Worm (Caenorhabditis elegans) whole organism, late embryonic: ENCODE data around the gene srx-77.

Experiments used
- che-1 ChIP-seq: sonication (generic microtip); optimal IDR thresholded peaks from 2 replicates; lab custom pipeline; 2016; ENCODE audit warnings: mild to moderate bottlenecking, missing genetic modification characterization, missing compliant biosample characterization
- fax-1 ChIP-seq: sonication (generic microtip); optimal IDR thresholded peaks from 2 replicates; lab custom pipeline; 2016; ENCODE audit warnings: missing genotype, missing genetic modification characterization, missing compliant biosample characterization
- nhr-11 ChIP-seq: fragments of 150-350 bp; optimal IDR thresholded peaks from 2 replicates; lab custom pipeline; 2014; ENCODE audit warnings: missing biosample characterization, missing genetic modification characterization

DNA sequence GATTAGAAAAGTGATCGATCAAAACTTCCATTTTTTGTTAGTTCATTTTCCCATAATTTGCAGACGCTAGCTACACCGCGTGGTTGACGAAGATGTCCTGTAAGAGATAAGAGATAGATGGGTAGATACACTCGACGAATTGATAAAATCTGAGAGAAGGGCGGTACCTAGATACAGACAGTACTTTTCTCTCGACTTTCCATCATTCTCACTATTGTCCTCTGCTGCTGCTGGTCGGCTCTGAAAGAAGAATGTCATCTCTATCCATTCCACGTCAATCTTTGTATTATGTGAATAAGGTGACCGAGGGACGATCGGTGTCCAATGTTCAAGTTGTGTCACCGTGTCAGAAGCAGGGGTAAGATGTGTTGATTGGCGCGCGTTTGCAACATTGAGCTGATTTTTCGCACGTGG is 40.0 kb downstream of the srx-77 start, which contains the start of gene pmt-2:
- no peak for TF ChIP-seq fax-1
- TF ChIP-seq nhr-11 (tag; lab: Kevin White, UChicago), result no peak
- no peak for TF ChIP-seq che-1
